Worm (Caenorhabditis elegans): ENCODE data around the gene ZK945.8.

- TF ChIP-seq unc-39 (tag; optimal IDR thresholded peaks at IDR 0.05) (no peak), sma-3 (GFP tag; optimal IDR thresholded peaks at IDR 0.05) (no peak), mdl-1 (tag; optimal IDR thresholded peaks at IDR 0.05) (no peak), nhr-25 (tag; optimal IDR thresholded peaks at IDR 0.05) (no peak), ZK546.5 (tag; optimal IDR thresholded peaks at IDR 0.05) (no peak), ztf-11 (tag; optimal IDR thresholded peaks at IDR 0.05) (no peak)
Observed at ce11 chrII:10147502-10147901, 39.1 kb downstream of the ZK945.8 start.

All from whole organism, L2 larva.